Fruit fly (Drosophila melanogaster): ENCODE data around the gene Top1.
A peak's percentile ranks its signal among the peaks of the same experiment; 100 is the strongest.

Gene Top1

DNA sequence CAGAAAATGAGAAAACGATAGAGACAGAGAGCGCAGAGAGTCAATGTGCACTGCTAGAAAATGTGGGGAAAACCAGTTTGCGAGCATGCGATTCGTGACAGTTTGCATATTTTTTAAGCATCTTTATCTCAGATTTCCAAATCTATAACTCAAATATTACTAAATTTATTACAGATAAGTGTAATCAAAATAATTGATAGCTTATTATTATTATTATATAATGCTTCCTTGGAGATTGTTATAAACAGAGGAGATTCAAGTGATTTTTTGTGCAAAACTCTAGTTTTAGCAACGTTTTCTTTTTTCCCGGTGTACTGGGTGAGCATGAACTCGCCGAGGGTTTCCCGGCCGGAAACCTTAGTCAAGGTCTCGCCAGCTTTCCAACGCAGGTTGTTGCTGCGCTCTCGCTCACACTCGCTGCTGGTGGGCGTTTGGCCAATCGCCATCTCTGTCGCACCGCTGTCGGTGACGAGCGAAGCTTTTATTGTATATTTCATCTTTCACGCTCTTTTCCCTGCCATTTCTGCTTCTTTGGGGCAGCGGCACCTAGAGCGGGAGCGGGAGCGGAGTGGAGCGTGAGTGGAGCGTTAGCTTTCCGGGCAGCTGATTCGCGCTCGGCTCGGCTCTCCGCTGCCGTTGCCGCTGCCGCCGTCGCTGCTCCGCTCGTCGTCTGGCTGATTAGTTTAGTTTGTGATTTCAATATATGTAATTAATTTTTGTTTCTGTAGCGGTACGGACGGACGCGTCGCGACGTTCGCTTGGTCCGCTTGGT is 20.8 kb upstream of the Top1 start (continued):
- TF ChIP-seq mld (GFP tag; IDR thresholded peaks at IDR 0.05; ENCODE audit: partially characterized antibody), result no peak
- peak; percentile 57 for TF ChIP-seq crc (GFP tag; optimal IDR thresholded peaks at IDR 0.05)
- peak; percentile 92 for TF ChIP-seq Lim3 (GFP tag; IDR thresholded peaks at IDR 0.05)
- peak; percentile 90 for TF ChIP-seq Doc2 (GFP tag; IDR thresholded peaks at IDR 0.05)
- TF ChIP-seq CG17359 (tag; optimal IDR thresholded peaks at IDR 0.05), result peak; percentile 97
- TF ChIP-seq zen2 (GFP tag; IDR thresholded peaks at IDR 0.05; ENCODE audit: partially characterized antibody), result peak; percentile 39; the same call in 2 of the 3 replicates
- TF ChIP-seq D19B (GFP tag; optimal IDR thresholded peaks at IDR 0.05), result peak; percentile 95
- peak; percentile 95 for TF ChIP-seq B-H1 (GFP tag; IDR thresholded peaks at IDR 0.05)
- peak; percentile 96 for TF ChIP-seq H15 (GFP tag; IDR thresholded peaks at IDR 0.05)
- peak; percentile 48 for TF ChIP-seq tx (GFP tag; optimal IDR thresholded peaks at IDR 0.05)
- peak in 1 of 2 experiments; percentile 98 for TF ChIP-seq Eip74EF (GFP tag; optimal IDR thresholded peaks at IDR 0.05)
- peak; percentile 98 for TF ChIP-seq E2f1 (GFP tag; IDR thresholded peaks at IDR 0.05)
- TF ChIP-seq ind (GFP tag; optimal IDR thresholded peaks at IDR 0.05), result peak; percentile 98
- TF ChIP-seq CG11093 (GFP tag; IDR thresholded peaks at IDR 0.05), result peak; percentile 97
- TF ChIP-seq Hey (tag; optimal IDR thresholded peaks at IDR 0.05), result peak; percentile 75
- peak; percentile 87 for TF ChIP-seq CG31388 (GFP tag; optimal IDR thresholded peaks at IDR 0.05)
- no peak for TF ChIP-seq fru (optimal IDR thresholded peaks at IDR 0.05)
- TF ChIP-seq CG2129 (GFP tag; IDR thresholded peaks at IDR 0.05; ENCODE audit: partially characterized antibody), result no peak
- TF ChIP-seq CG14860 (GFP tag; IDR thresholded peaks at IDR 0.05; ENCODE audit: partially characterized antibody), result no peak
- peak; percentile 35 for TF ChIP-seq CG8089 (GFP tag; optimal IDR thresholded peaks at IDR 0.05)
- TF ChIP-seq Dbx (GFP tag; IDR thresholded peaks at IDR 0.05), result peak; percentile 97
- TF ChIP-seq ase (GFP tag; IDR thresholded peaks at IDR 0.05), result peak; percentile 95
- TF ChIP-seq CG4424 (GFP tag; optimal IDR thresholded peaks at IDR 0.05), result peak; percentile 97
- peak; percentile 38 for TF ChIP-seq Myb (GFP tag; optimal IDR thresholded peaks at IDR 0.05)
- TF ChIP-seq CG11695 (GFP tag; IDR thresholded peaks at IDR 0.05), result peak; percentile 99
- TF ChIP-seq repo (GFP tag; optimal IDR thresholded peaks at IDR 0.05), result peak; percentile 44
- TF ChIP-seq tap (tag; optimal IDR thresholded peaks at IDR 0.05), result peak; percentile 96
- no peak for TF ChIP-seq Opbp (GFP tag; IDR thresholded peaks at IDR 0.05; ENCODE audit: partially characterized antibody)
- peak; percentile 64 for TF ChIP-seq maf-S (GFP tag; optimal IDR thresholded peaks at IDR 0.05)
- TF ChIP-seq wek (GFP tag; optimal IDR thresholded peaks at IDR 0.05), result peak; percentile 77
- TF ChIP-seq CG34422 (GFP tag; IDR thresholded peaks at IDR 0.05), result peak; percentile 97
- TF ChIP-seq CG7987 (GFP tag; optimal IDR thresholded peaks at IDR 0.05), result peak; percentile 86
- TF ChIP-seq E2f2 (GFP tag; IDR thresholded peaks at IDR 0.05), result peak; percentile 85
- peak; percentile 95 for TF ChIP-seq CG31224 (GFP tag; IDR thresholded peaks at IDR 0.05)
- TF ChIP-seq MBD-R2 (GFP tag; IDR thresholded peaks at IDR 0.05), result peak; percentile 91
- TF ChIP-seq CG4707 (GFP tag; optimal IDR thresholded peaks at IDR 0.05), result peak; percentile 85
- TF ChIP-seq CG13287 (GFP tag; IDR thresholded peaks at IDR 0.05; ENCODE audit: partially characterized antibody), result no peak; the same call in 1 of the 2 replicates
- peak; percentile 92 for TF ChIP-seq CG6254 (GFP tag; optimal IDR thresholded peaks at IDR 0.05)
- TF ChIP-seq CG30431 (GFP tag; optimal IDR thresholded peaks at IDR 0.05), result peak; percentile 96
- peak; percentile 95 for TF ChIP-seq jing (GFP tag; optimal IDR thresholded peaks at IDR 0.05)
- peak; percentile 96 for TF ChIP-seq CG14441 (GFP tag; IDR thresholded peaks at IDR 0.05)
- TF ChIP-seq luna (GFP tag; optimal IDR thresholded peaks at IDR 0.05), result peak; percentile 16
- TF ChIP-seq Nf-YB (GFP tag; optimal IDR thresholded peaks at IDR 0.05), result peak; percentile 86
- peak; percentile 98 for TF ChIP-seq Abd-B (GFP tag; optimal IDR thresholded peaks at IDR 0.05)
- TF ChIP-seq CG9609 (GFP tag; optimal IDR thresholded peaks at IDR 0.05), result peak; percentile 35
- TF ChIP-seq CG6791 (GFP tag; IDR thresholded peaks at IDR 0.05; ENCODE audit: partially characterized antibody), result no peak
- TF ChIP-seq Dll (GFP tag; IDR thresholded peaks at IDR 0.05; ENCODE audit: partially characterized antibody), result no peak
- TF ChIP-seq pum (GFP tag; optimal IDR thresholded peaks at IDR 0.05), result peak; percentile 55
- TF ChIP-seq chm (GFP tag; IDR thresholded peaks at IDR 0.05), result peak; percentile 87; the same call in 1 of the 2 replicates
